Worm (Caenorhabditis elegans): ENCODE data around the gene F02C12.2.

Gene F02C12.2

ce11 chrX:13421068-13421467 lies 21.9 kb upstream of the F02C12.2 start:
- TF ChIP-seq unc-62 (GFP tag; optimal IDR thresholded peaks at IDR 0.05) (no peak), ces-1 (GFP tag; optimal IDR thresholded peaks at IDR 0.05) (no peak), flh-1 (GFP tag; optimal IDR thresholded peaks at IDR 0.05) (no peak), cnd-1 (tag; optimal IDR thresholded peaks at IDR 0.05) (no peak), mep-1 (tag; optimal IDR thresholded peaks at IDR 0.05) (no peak)

ce11 chrX:13419884-13420339 lies 20.8 kb upstream of the F02C12.2 start, which contains the start of gene C29F7.3:
Gene C29F7.3, minus strand, starts transcription at chrX:13419934.
- TF ChIP-seq drap-1 (GFP tag; optimal IDR thresholded peaks at IDR 0.05) (no peak), elt-1 (tag; optimal IDR thresholded peaks at IDR 0.05; ENCODE audit: borderline replicate concordance, insufficient read depth) (no peak), ham-2 (GFP tag; optimal IDR thresholded peaks at IDR 0.05) (peak; percentile 28), unc-62 (GFP tag; optimal IDR thresholded peaks at IDR 0.05) (peak; percentile 70), lin-32 (GFP tag; optimal IDR thresholded peaks at IDR 0.05) (no peak), sem-2 (GFP tag; optimal IDR thresholded peaks at IDR 0.05) (no peak), cnd-1 (tag; optimal IDR thresholded peaks at IDR 0.05) (no peak), ces-1 (GFP tag; optimal IDR thresholded peaks at IDR 0.05) (peak; percentile 26), mep-1 (tag; optimal IDR thresholded peaks at IDR 0.05) (peak; percentile 15), blmp-1 (tag; optimal IDR thresholded peaks at IDR 0.05) (peak; percentile 21), hlh-1 (tag; optimal IDR thresholded peaks at IDR 0.05) (peak; percentile 12), snpc-4 (tag; optimal IDR thresholded peaks at IDR 0.05) (no peak), elt-3 (tag; optimal IDR thresholded peaks at IDR 0.05) (no peak), tbx-8 (GFP tag; optimal IDR thresholded peaks at IDR 0.05) (no peak), mls-2 (tag; optimal IDR thresholded peaks at IDR 0.05) (no peak), unc-39 (tag; optimal IDR thresholded peaks at IDR 0.05) (no peak), ztf-11 (tag; optimal IDR thresholded peaks at IDR 0.05) (no peak), ceh-39 (tag; optimal IDR thresholded peaks at IDR 0.05) (no peak), unc-120 (tag; optimal IDR thresholded peaks at IDR 0.05; ENCODE audit: poor library complexity, severe bottlenecking) (no peak)

- TF ChIP-seq lsy-2 (tag; optimal IDR thresholded peaks at IDR 0.05) (no peak), sem-2 (GFP tag; optimal IDR thresholded peaks at IDR 0.05) (no peak), zip-8 (tag; optimal IDR thresholded peaks at IDR 0.05) (no peak), cnd-1 (tag; optimal IDR thresholded peaks at IDR 0.05) (no peak)
Observed at ce11 chrX:13417479-13417878, 18.4 kb upstream of the F02C12.2 start.

- TF ChIP-seq nhr-12 (tag; optimal IDR thresholded peaks at IDR 0.05) (no peak), mls-2 (tag; optimal IDR thresholded peaks at IDR 0.05) (no peak), bed-3 (GFP tag; optimal IDR thresholded peaks at IDR 0.05) (no peak)
Observed at ce11 chrX:13415722-13416121, 16.6 kb upstream of the F02C12.2 start, which contains the start of gene C29F7.2. Gene C29F7.2, plus strand, starts transcription at chrX:13416078.

- peak; percentile 66 for TF ChIP-seq drap-1 (GFP tag; optimal IDR thresholded peaks at IDR 0.05)
- no peak for TF ChIP-seq pha-4 (tag; optimal IDR thresholded peaks at IDR 0.05)
- TF ChIP-seq mls-2 (tag; optimal IDR thresholded peaks at IDR 0.05): peak; percentile 55
- TF ChIP-seq nhr-28 (tag; optimal IDR thresholded peaks at IDR 0.05): no peak
- peak; percentile 5 for TF ChIP-seq ceh-43 (GFP tag; optimal IDR thresholded peaks at IDR 0.05)
- TF ChIP-seq unc-120 (tag; optimal IDR thresholded peaks at IDR 0.05; ENCODE audit: poor library complexity, severe bottlenecking): peak; percentile 46
- peak; percentile 45 for TF ChIP-seq ham-2 (GFP tag; optimal IDR thresholded peaks at IDR 0.05)
- TF ChIP-seq ceh-39 (tag; optimal IDR thresholded peaks at IDR 0.05): no peak
- TF ChIP-seq elt-3 (tag; optimal IDR thresholded peaks at IDR 0.05): no peak
- no peak for TF ChIP-seq lin-13 (tag; optimal IDR thresholded peaks at IDR 0.05)
- no peak for TF ChIP-seq lin-32 (GFP tag; optimal IDR thresholded peaks at IDR 0.05)
- TF ChIP-seq nhr-2 (tag; optimal IDR thresholded peaks at IDR 0.05): no peak
- TF ChIP-seq M03D4.4 (tag; optimal IDR thresholded peaks at IDR 0.05): peak; percentile 63
- peak; percentile 49 for TF ChIP-seq sem-2 (GFP tag; optimal IDR thresholded peaks at IDR 0.05)
- no peak for TF ChIP-seq nhr-12 (tag; optimal IDR thresholded peaks at IDR 0.05)
- TF ChIP-seq ces-1 (GFP tag; optimal IDR thresholded peaks at IDR 0.05): no peak
- peak; percentile 66 for TF ChIP-seq cnd-1 (tag; optimal IDR thresholded peaks at IDR 0.05)
- no peak for TF ChIP-seq tbx-8 (GFP tag; optimal IDR thresholded peaks at IDR 0.05)
- peak; percentile 6 for TF ChIP-seq hlh-1 (tag; optimal IDR thresholded peaks at IDR 0.05)
- no peak for TF ChIP-seq nhr-237 (tag; optimal IDR thresholded peaks at IDR 0.05)
- no peak for TF ChIP-seq zip-8 (tag; optimal IDR thresholded peaks at IDR 0.05)
- TF ChIP-seq unc-62 (GFP tag; optimal IDR thresholded peaks at IDR 0.05): no peak
- peak; percentile 32 for TF ChIP-seq bed-3 (GFP tag; optimal IDR thresholded peaks at IDR 0.05)
- no peak for TF ChIP-seq flh-1 (GFP tag; optimal IDR thresholded peaks at IDR 0.05)
- peak; percentile 79 for TF ChIP-seq sptf-1 (tag; optimal IDR thresholded peaks at IDR 0.05)
- no peak for TF ChIP-seq blmp-1 (tag; optimal IDR thresholded peaks at IDR 0.05)
Observed at ce11 chrX:13414974-13415373, 15.9 kb upstream of the F02C12.2 start.
